Fruit fly (Drosophila melanogaster) whole organism, prepupa: Measurements from ENCODE around the gene Nfs1.
"Not testable (repeated sequence)": the region's sequence is repeated elsewhere in the genome, so short reads cannot be mapped to it uniquely, and the experiment has no call there.

Source experiments
- CG10631 ChIP-seq: fragments of 200-800 bp; sonication (Bioruptor generic); optimal IDR thresholded peaks from 2 replicates; lab custom pipeline; 2016; ENCODE audit warnings: missing biosample characterization, missing genetic modification characterization
- CG10669 ChIP-seq: fragments of 200-800 bp; sonication (Bioruptor generic); optimal IDR thresholded peaks from 3 replicates; lab custom pipeline; 2018; ENCODE audit warnings: missing biosample characterization, mild to moderate bottlenecking, missing genetic modification characterization, moderate library complexity
- CG11762 ChIP-seq: fragments of 200-800 bp; sonication (Bioruptor generic); optimal IDR thresholded peaks from 3 replicates; lab custom pipeline; 2016; ENCODE audit warnings: missing biosample characterization, missing genetic modification characterization; ENCODE audit not compliant: insufficient read depth
- CG11902 ChIP-seq: fragments of 200-800 bp; sonication (Bioruptor generic); optimal IDR thresholded peaks from 3 replicates; lab custom pipeline; 2016; ENCODE audit warnings: missing biosample characterization, missing genetic modification characterization
- CG15336 ChIP-seq: fragments of 200-800 bp; sonication (Bioruptor generic); IDR thresholded peaks from 2 replicates; pipeline ENCODE4 v1.3.6; 2022; ENCODE audit warnings: missing biosample characterization, missing genetic modification characterization
- CG1621 ChIP-seq: fragments of 200-800 bp; sonication (Bioruptor generic); optimal IDR thresholded peaks from 3 replicates; lab custom pipeline; 2018; ENCODE audit warnings: missing biosample characterization, mild to moderate bottlenecking, missing genetic modification characterization
- CG16779 ChIP-seq: fragments of 200-800 bp; sonication (Bioruptor generic); optimal IDR thresholded peaks from 3 replicates; lab custom pipeline; 2017; ENCODE audit warnings: missing biosample characterization, mild to moderate bottlenecking, missing genetic modification characterization
- CG3032 ChIP-seq: fragments of 200-800 bp; optimal IDR thresholded peaks from 2 replicates; lab custom pipeline; 2019; ENCODE audit warnings: missing biosample characterization, mild to moderate bottlenecking, missing genetic modification characterization, moderate library complexity
- CG31627 ChIP-seq: fragments of 200-800 bp; sonication (Bioruptor generic); optimal IDR thresholded peaks from 3 replicates; lab custom pipeline; 2016; ENCODE audit warnings: missing biosample characterization, missing genetic modification characterization
- CG3919 ChIP-seq: fragments of 200-800 bp; sonication (Bioruptor generic); optimal IDR thresholded peaks from 3 replicates; lab custom pipeline; 2016; ENCODE audit warnings: missing biosample characterization, missing genetic modification characterization
- CG6163 ChIP-seq: fragments of 200-800 bp; sonication (Bioruptor generic); IDR thresholded peaks from 3 replicates; pipeline ENCODE4 v1.3.6; 2022; ENCODE audit warnings: missing biosample characterization, missing genetic modification characterization
- CG6276 ChIP-seq: fragments of 200-800 bp; sonication (Bioruptor generic); optimal IDR thresholded peaks from 2 replicates; lab custom pipeline; 2017; ENCODE audit warnings: missing biosample characterization, mild to moderate bottlenecking, missing genetic modification characterization
- CG6792 ChIP-seq: fragments of 200-800 bp; sonication (Bioruptor generic); optimal IDR thresholded peaks from 3 replicates; lab custom pipeline; 2016; ENCODE audit warnings: missing biosample characterization, missing genetic modification characterization
- CG6808 ChIP-seq: fragments of 200-800 bp; sonication (Bioruptor generic); optimal IDR thresholded peaks from 3 replicates; lab custom pipeline; 2017; ENCODE audit warnings: missing biosample characterization, missing genetic modification characterization, mild to moderate bottlenecking, moderate library complexity, missing genetic modification reagents
- CG6854 ChIP-seq: fragments of 200-800 bp; sonication (Bioruptor generic); optimal IDR thresholded peaks from 2 replicates; lab custom pipeline; 2017; ENCODE audit warnings: missing biosample characterization, mild to moderate bottlenecking, missing genetic modification characterization
- CG7368 ChIP-seq: fragments of 200-800 bp; sonication (Bioruptor generic); optimal IDR thresholded peaks from 3 replicates; lab custom pipeline; 2016; ENCODE audit warnings: missing biosample characterization, missing genetic modification characterization
- CG8319 ChIP-seq: fragments of 200-800 bp; sonication (Bioruptor generic); optimal IDR thresholded peaks from 3 replicates; lab custom pipeline; 2016; ENCODE audit warnings: missing biosample characterization, missing genetic modification characterization
- CG8632 ChIP-seq: fragments of 200-800 bp; sonication (Bioruptor generic); optimal IDR thresholded peaks from 3 replicates; lab custom pipeline; 2016; ENCODE audit warnings: missing biosample characterization, missing genetic modification characterization
- CG9139 ChIP-seq: fragments of 200-800 bp; sonication (Bioruptor generic); optimal IDR thresholded peaks from 3 replicates; lab custom pipeline; 2017; ENCODE audit warnings: missing biosample characterization, mild to moderate bottlenecking, missing genetic modification characterization
- Eip78C ChIP-seq: fragments of 200-800 bp; sonication (Bioruptor generic); peaks from one replicate; lab custom pipeline; 2016; ENCODE audit warnings: missing biosample characterization, missing genetic modification characterization
- Eip93F ChIP-seq: fragments of 200-800 bp; sonication (Bioruptor generic); optimal IDR thresholded peaks from 2 replicates; lab custom pipeline; 2016; ENCODE audit warnings: missing biosample characterization, mild to moderate bottlenecking, missing genetic modification characterization
- Ets21C ChIP-seq: fragments of 200-800 bp; sonication (Bioruptor generic); optimal IDR thresholded peaks from 3 replicates; lab custom pipeline; 2016; ENCODE audit warnings: missing biosample characterization, missing genetic modification characterization
- Ets96B ChIP-seq: fragments of 200-800 bp; optimal IDR thresholded peaks from 2 replicates; lab custom pipeline; 2019; ENCODE audit warnings: missing biosample characterization, mild to moderate bottlenecking, missing genetic modification characterization, moderate library complexity
- Gug ChIP-seq: fragments of 200-800 bp; sonication (Bioruptor generic); IDR thresholded peaks from 2 replicates; pipeline ENCODE4 v1.3.6; 2022; ENCODE audit warnings: missing biosample characterization, missing genetic modification characterization
- Hr38 ChIP-seq: sonication (Bioruptor generic); optimal IDR thresholded peaks from 2 replicates; lab custom pipeline; 2016; ENCODE audit warnings: missing biosample characterization, missing genetic modification characterization
- Hr39 ChIP-seq: fragments of 200-800 bp; sonication (Bioruptor generic); optimal IDR thresholded peaks from 2 replicates; lab custom pipeline; 2016; ENCODE audit warnings: missing biosample characterization, missing genetic modification characterization
- Hr4 ChIP-seq: fragments of 200-800 bp; sonication (Bioruptor generic); optimal IDR thresholded peaks from 3 replicates; lab custom pipeline; 2016; ENCODE audit warnings: missing biosample characterization, missing genetic modification characterization
- Lpt ChIP-seq: fragments of 200-800 bp; sonication (Bioruptor generic); optimal IDR thresholded peaks from 3 replicates; lab custom pipeline; 2016; ENCODE audit warnings: missing biosample characterization, missing genetic modification characterization
- Met ChIP-seq: fragments of 200-800 bp; sonication (Bioruptor generic); optimal IDR thresholded peaks from 3 replicates; lab custom pipeline; 2016; ENCODE audit warnings: missing biosample characterization, missing genetic modification characterization
- OdsH ChIP-seq: fragments of 200-800 bp; sonication (Bioruptor generic); optimal IDR thresholded peaks from 3 replicates; lab custom pipeline; 2016; ENCODE audit warnings: missing biosample characterization, missing genetic modification characterization
- Smox ChIP-seq: fragments of 200-800 bp; sonication (Bioruptor generic); optimal IDR thresholded peaks from 3 replicates; lab custom pipeline; 2016; ENCODE audit warnings: missing biosample characterization, missing genetic modification characterization
- Sox102F ChIP-seq: fragments of 200-800 bp; sonication (Bioruptor generic); optimal IDR thresholded peaks from 2 replicates; lab custom pipeline; 2016; ENCODE audit warnings: missing biosample characterization, mild to moderate bottlenecking, missing genetic modification characterization
- achi ChIP-seq: fragments of 200-800 bp; sonication (Bioruptor generic); optimal IDR thresholded peaks from 3 replicates; lab custom pipeline; 2016; ENCODE audit warnings: missing biosample characterization, missing genetic modification characterization
- acj6 ChIP-seq: fragments of 200-800 bp; sonication (Bioruptor generic); optimal IDR thresholded peaks from 3 replicates; lab custom pipeline; 2016; ENCODE audit warnings: missing biosample characterization, missing genetic modification characterization
- cyc ChIP-seq: fragments of 200-800 bp; sonication (Bioruptor generic); optimal IDR thresholded peaks from 3 replicates; lab custom pipeline; 2016; ENCODE audit warnings: missing biosample characterization, missing genetic modification characterization
- dsx ChIP-seq: fragments of 200-800 bp; optimal IDR thresholded peaks from 3 replicates; lab custom pipeline; 2019; ENCODE audit warnings: missing biosample characterization, mild to moderate bottlenecking, missing genetic modification characterization, moderate library complexity; ENCODE audit not compliant: poor library complexity, severe bottlenecking
- eg ChIP-seq: fragments of 200-800 bp; sonication (Bioruptor generic); IDR thresholded peaks from 3 replicates; pipeline ENCODE4 v1.3.6; 2022; ENCODE audit warnings: missing biosample characterization, missing genetic modification characterization
- esn ChIP-seq: fragments of 200-800 bp; sonication (Bioruptor generic); optimal IDR thresholded peaks from 2 replicates; lab custom pipeline; 2016; ENCODE audit warnings: missing biosample characterization, mild to moderate bottlenecking, missing genetic modification characterization, moderate library complexity
- fd59A ChIP-seq: fragments of 200-800 bp; sonication (Bioruptor generic); optimal IDR thresholded peaks from 2 replicates; lab custom pipeline; 2017; ENCODE audit warnings: missing biosample characterization, mild to moderate bottlenecking, missing genetic modification characterization, missing genetic modification reagents
- fd85E ChIP-seq: fragments of 200-800 bp; sonication (Bioruptor generic); optimal IDR thresholded peaks from 3 replicates; lab custom pipeline; 2016; ENCODE audit warnings: missing biosample characterization, missing genetic modification characterization
- fkh ChIP-seq: fragments of 200-800 bp; sonication (Bioruptor generic); optimal IDR thresholded peaks from 3 replicates; lab custom pipeline; 2017; ENCODE audit warnings: missing biosample characterization, mild to moderate bottlenecking, missing genetic modification characterization, moderate library complexity
- lz ChIP-seq: fragments of 200-800 bp; sonication (Bioruptor generic); optimal IDR thresholded peaks from 3 replicates; lab custom pipeline; 2016; ENCODE audit warnings: missing biosample characterization, missing genetic modification characterization
- net ChIP-seq: fragments of 200-800 bp; sonication (Bioruptor generic); optimal IDR thresholded peaks from 3 replicates; lab custom pipeline; 2016; ENCODE audit warnings: missing biosample characterization, missing genetic modification characterization
- pdm3 ChIP-seq: fragments of 200-800 bp; sonication (Bioruptor generic); optimal IDR thresholded peaks from 3 replicates; lab custom pipeline; 2016; ENCODE audit warnings: missing biosample characterization, missing genetic modification characterization
- salr ChIP-seq, 2 experiments: fragments of 200-800 bp; sonication (Bioruptor generic); optimal IDR thresholded peaks; 3 replicates each; lab custom pipeline; 2016 to 2018; ENCODE audit warnings: missing biosample characterization in 2 of 2, missing genetic modification characterization in 2 of 2, mild to moderate bottlenecking in 1 of 2
- spab ChIP-seq: fragments of 200-800 bp; sonication (Bioruptor generic); optimal IDR thresholded peaks from 2 replicates; lab custom pipeline; 2017; ENCODE audit warnings: missing biosample characterization, mild to moderate bottlenecking, missing genetic modification characterization, missing genetic modification reagents
- svp ChIP-seq: fragments of 200-800 bp; sonication (Bioruptor generic); peaks from one replicate; lab custom pipeline; 2016; ENCODE audit warnings: missing biosample characterization, missing genetic modification characterization
- topi ChIP-seq: fragments of 200-800 bp; sonication (Bioruptor generic); optimal IDR thresholded peaks from 3 replicates; lab custom pipeline; 2016; ENCODE audit warnings: missing biosample characterization, missing genetic modification characterization
- vri ChIP-seq: fragments of 200-800 bp; sonication (Bioruptor generic); optimal IDR thresholded peaks from 3 replicates; lab custom pipeline; 2016; ENCODE audit warnings: missing biosample characterization, mild to moderate bottlenecking, missing genetic modification characterization

The Nfs1 gene

dm6 chr2L:11999240-11999704 lies at the start of gene Nfs1, which contains the start of gene CG18787:
TSS of gene Nfs1 (plus strand) at chr2L:11999654.
TSS of gene CG18787 (minus strand) at chr2L:11999340.
- not testable (repeated sequence) for TF ChIP-seq net, fd85E, lz (GFP tag; lab: Kevin White, UChicago)

- peak; percentile 31 for TF ChIP-seq Ets96B
- peak; percentile 65 for TF ChIP-seq fd59A (GFP tag; lab: Kevin White, UChicago)
- TF ChIP-seq CG6792 (GFP tag; lab: Kevin White, UChicago), result peak; percentile 47
- TF ChIP-seq lz (GFP tag; lab: Kevin White, UChicago), result peak; percentile 35
- peak; percentile 78 for TF ChIP-seq achi (GFP tag; lab: Kevin White, UChicago)
- peak; percentile 25 for TF ChIP-seq topi
- peak; percentile 67 for TF ChIP-seq CG3919
- TF ChIP-seq net (GFP tag; lab: Kevin White, UChicago), result peak; percentile 81
- peak; percentile 73 for TF ChIP-seq CG16779 (tag; lab: Kevin White, UChicago)
- peak; percentile 95 for TF ChIP-seq CG15336 (GFP tag; lab: Robert Waterston, UW)
- peak; percentile 82 for TF ChIP-seq pdm3
- TF ChIP-seq CG3032 (tag; lab: Kevin White, UChicago), result peak; percentile 49
- no peak for TF ChIP-seq CG11902 (GFP tag; lab: Kevin White, UChicago)
- TF ChIP-seq Met (GFP tag; lab: Kevin White, UChicago), result peak; percentile 53
- TF ChIP-seq Hr4 (GFP tag; lab: Kevin White, UChicago), result peak; percentile 94
- peak; percentile 96 for TF ChIP-seq eg (GFP tag; lab: Robert Waterston, UW)
- TF ChIP-seq Lpt (GFP tag; lab: Kevin White, UChicago), result peak; percentile 84
- TF ChIP-seq Hr39 (GFP tag; lab: Kevin White, UChicago), result peak; percentile 56
- TF ChIP-seq CG8319 (GFP tag; lab: Kevin White, UChicago), result no peak
- TF ChIP-seq salr (GFP tag; optimal IDR thresholded peaks at IDR 0.05; lab: Kevin White, UChicago), result peak; percentile 39 to 78
- TF ChIP-seq CG31627, result peak; percentile 56
- TF ChIP-seq cyc (GFP tag; lab: Kevin White, UChicago), result peak; percentile 26
- peak; percentile 66 for TF ChIP-seq Hr38
- no peak for TF ChIP-seq Sox102F (GFP tag; lab: Kevin White, UChicago)
- peak; percentile 86 for TF ChIP-seq OdsH (GFP tag; lab: Kevin White, UChicago)
- TF ChIP-seq esn (GFP tag; lab: Kevin White, UChicago), result no peak
- TF ChIP-seq CG6276, result peak; percentile 80
- TF ChIP-seq Ets21C (GFP tag; lab: Kevin White, UChicago), result no peak
- TF ChIP-seq dsx (GFP tag; lab: Kevin White, UChicago), result peak; percentile 7
- peak; percentile 21 for TF ChIP-seq Smox (GFP tag; lab: Kevin White, UChicago)
- TF ChIP-seq fkh, result no peak
- TF ChIP-seq Gug, result peak; percentile 89
- no peak for TF ChIP-seq CG6854 (GFP tag; lab: Kevin White, UChicago)
- no peak for TF ChIP-seq fd85E (GFP tag; lab: Kevin White, UChicago)
- peak; percentile 56 for TF ChIP-seq CG10669 (GFP tag; lab: Kevin White, UChicago)
- TF ChIP-seq Eip93F (GFP tag; lab: Kevin White, UChicago), result no peak
- peak; percentile 27 for TF ChIP-seq CG6808 (GFP tag; lab: Kevin White, UChicago)
- peak; percentile 16 for TF ChIP-seq CG7368 (GFP tag; lab: Kevin White, UChicago)
- peak; percentile 52 for TF ChIP-seq CG11762 (GFP tag; lab: Kevin White, UChicago)
- TF ChIP-seq vri (GFP tag; lab: Kevin White, UChicago), result no peak
- TF ChIP-seq CG1621 (tag; lab: Kevin White, UChicago), result peak; percentile 64
- peak; percentile 33 for TF ChIP-seq CG8632 (GFP tag; lab: Kevin White, UChicago)
- TF ChIP-seq svp, result no peak
- peak; percentile 5 for TF ChIP-seq spab
- TF ChIP-seq CG6163 (GFP tag; lab: Robert Waterston, UW), result peak; percentile 95
- peak; percentile 79 for TF ChIP-seq Eip78C (GFP tag; lab: Kevin White, UChicago)
- TF ChIP-seq acj6 (GFP tag; lab: Kevin White, UChicago), result peak; percentile 73
- TF ChIP-seq CG10631 (GFP tag; lab: Kevin White, UChicago), result peak; percentile 80
- peak; percentile 9 for TF ChIP-seq CG9139 (GFP tag; lab: Kevin White, UChicago)
These were observed 49.5 kb upstream of the Nfs1 start for dm6 chr2L:11949917-11950316.
